Fruit fly (Drosophila melanogaster) whole organism, embryonic: Measurements from ENCODE around the gene CG10195.

Source experiments
- Bgb ChIP-seq: fragments of 200-800 bp; sonication (Bioruptor generic); IDR thresholded peaks from 2 replicates; pipeline ENCODE4 v1.3.6; 2022; ENCODE audit warnings: missing biosample characterization, missing genetic modification characterization; ENCODE audit not compliant: partially characterized antibody
- CG10959 ChIP-seq: fragments of 200-800 bp; sonication (Bioruptor generic); IDR thresholded peaks from 2 replicates; pipeline ENCODE4 v1.3.6; 2022; ENCODE audit warnings: missing biosample characterization, missing genetic modification characterization
- CG11247 ChIP-seq: fragments of 200-800 bp; sonication (Bioruptor generic); IDR thresholded peaks from 2 replicates; pipeline ENCODE4 v1.3.6; 2022; ENCODE audit warnings: missing biosample characterization, missing genetic modification characterization
- CG11723 ChIP-seq: fragments of 200-800 bp; sonication (Bioruptor generic); optimal IDR thresholded peaks from 2 replicates; lab custom pipeline; 2017; ENCODE audit warnings: missing biosample characterization, mild to moderate bottlenecking, missing genetic modification characterization
- CG13296 ChIP-seq: fragments of 200-800 bp; sonication (Bioruptor generic); optimal IDR thresholded peaks from 3 replicates; lab custom pipeline; 2018; ENCODE audit warnings: missing biosample characterization, mild to moderate bottlenecking, missing genetic modification characterization
- CG13424 ChIP-seq: fragments of 200-800 bp; sonication (Bioruptor generic); optimal IDR thresholded peaks from 2 replicates; lab custom pipeline; 2019; ENCODE audit warnings: missing biosample characterization, mild to moderate bottlenecking, missing genetic modification characterization, moderate library complexity
- CG14965 ChIP-seq: fragments of 200-800 bp; sonication (Bioruptor generic); optimal IDR thresholded peaks from 2 replicates; lab custom pipeline; 2016; ENCODE audit warnings: missing biosample characterization, missing genetic modification characterization, borderline replicate concordance
- CG16815 ChIP-seq: fragments of 200-800 bp; sonication (Bioruptor generic); optimal IDR thresholded peaks from 3 replicates; lab custom pipeline; 2017; ENCODE audit warnings: missing biosample characterization, mild to moderate bottlenecking, missing genetic modification characterization
- CG17568 ChIP-seq: fragments of 200-800 bp; sonication (Bioruptor generic); optimal IDR thresholded peaks from 2 replicates; lab custom pipeline; 2018; ENCODE audit warnings: missing biosample characterization, mild to moderate bottlenecking, missing genetic modification characterization, moderate library complexity
- CG18619 ChIP-seq: fragments of 200-800 bp; sonication (Bioruptor generic); optimal IDR thresholded peaks from 3 replicates; lab custom pipeline; 2017; ENCODE audit warnings: missing biosample characterization, mild to moderate bottlenecking, missing genetic modification characterization
- CG3281 ChIP-seq: fragments of 200-800 bp; sonication (Bioruptor generic); optimal IDR thresholded peaks from 3 replicates; lab custom pipeline; 2017; ENCODE audit warnings: missing biosample characterization, mild to moderate bottlenecking, missing genetic modification characterization
- CG33557 ChIP-seq: fragments of 200-800 bp; sonication (Bioruptor generic); optimal IDR thresholded peaks from 2 replicates; lab custom pipeline; 2019; ENCODE audit warnings: missing biosample characterization, mild to moderate bottlenecking, missing genetic modification characterization, moderate library complexity
- CG34376 ChIP-seq: fragments of 200-800 bp; sonication (Bioruptor generic); optimal IDR thresholded peaks from 2 replicates; lab custom pipeline; 2018; ENCODE audit warnings: missing biosample characterization, mild to moderate bottlenecking, missing genetic modification characterization
- CG4328 ChIP-seq: fragments of 200-800 bp; sonication (Bioruptor generic); optimal IDR thresholded peaks from 3 replicates; lab custom pipeline; 2017; ENCODE audit warnings: missing biosample characterization, missing genetic modification reagents, missing genetic modification characterization
- CG43689 ChIP-seq: fragments of 200-800 bp; sonication (Bioruptor generic); IDR thresholded peaks from 2 replicates; pipeline ENCODE4 v1.3.6; 2022; ENCODE audit warnings: missing biosample characterization, missing genetic modification characterization
- CG7745 ChIP-seq: fragments of 200-800 bp; sonication (Bioruptor generic); optimal IDR thresholded peaks from 2 replicates; lab custom pipeline; 2018; ENCODE audit warnings: missing biosample characterization, mild to moderate bottlenecking, missing genetic modification characterization, moderate library complexity
- CG8089 ChIP-seq: fragments of 200-800 bp; sonication (Bioruptor generic); optimal IDR thresholded peaks from 3 replicates; lab custom pipeline; 2016; ENCODE audit warnings: missing biosample characterization, missing genetic modification characterization
- CG8290 ChIP-seq, 3 experiments: fragments of 200-800 bp; sonication (Bioruptor generic); optimal IDR thresholded peaks; 2 replicates each; lab custom pipeline; 2016 to 2019; ENCODE audit warnings: missing biosample characterization in 3 of 3, missing genetic modification characterization in 3 of 3, mild to moderate bottlenecking in 2 of 3, moderate library complexity in 1 of 3
- CG8944 ChIP-seq: fragments of 200-800 bp; sonication (Bioruptor generic); optimal IDR thresholded peaks from 3 replicates; lab custom pipeline; 2016; ENCODE audit warnings: missing biosample characterization, missing genetic modification characterization
- D19A ChIP-seq: fragments of 200-800 bp; optimal IDR thresholded peaks from 3 replicates; lab custom pipeline; 2019; ENCODE audit warnings: missing biosample characterization, mild to moderate bottlenecking, missing genetic modification characterization, moderate library complexity
- HHEX ChIP-seq: fragments of 200-800 bp; sonication (Bioruptor generic); optimal IDR thresholded peaks from 3 replicates; lab custom pipeline; 2017; ENCODE audit warnings: missing biosample characterization, mild to moderate bottlenecking, missing genetic modification characterization, missing genetic modification reagents
- Hey ChIP-seq: fragments of 200-800 bp; sonication (Bioruptor generic); optimal IDR thresholded peaks from 3 replicates; lab custom pipeline; 2018; ENCODE audit warnings: missing biosample characterization, mild to moderate bottlenecking, missing genetic modification characterization
- Lhr ChIP-seq: fragments of 200-800 bp; sonication (Bioruptor generic); optimal IDR thresholded peaks from 3 replicates; lab custom pipeline; 2017; ENCODE audit warnings: mild to moderate bottlenecking, missing biosample characterization, missing genetic modification reagents, missing genetic modification characterization
- NC2α ChIP-seq: fragments of 200-800 bp; sonication (Bioruptor generic); optimal IDR thresholded peaks from 2 replicates; lab custom pipeline; 2016; ENCODE audit warnings: missing biosample characterization, missing genetic modification characterization
- Oaz ChIP-seq: fragments of 200-800 bp; sonication (Bioruptor generic); IDR thresholded peaks from 2 replicates; pipeline ENCODE4 v1.3.6; 2022; ENCODE audit warnings: missing biosample characterization, missing genetic modification characterization
- Sox100B ChIP-seq: fragments of 200-800 bp; sonication (Bioruptor generic); optimal IDR thresholded peaks from 3 replicates; lab custom pipeline; 2018; ENCODE audit warnings: missing biosample characterization, mild to moderate bottlenecking, missing genetic modification characterization
- Xbp1 ChIP-seq: fragments of 200-800 bp; sonication (Bioruptor generic); optimal IDR thresholded peaks from 3 replicates; lab custom pipeline; 2016; ENCODE audit warnings: missing biosample characterization, mild to moderate bottlenecking, missing genetic modification characterization
- ab ChIP-seq: fragments of 200-800 bp; sonication (Bioruptor generic); optimal IDR thresholded peaks from 2 replicates; lab custom pipeline; 2016; ENCODE audit warnings: missing biosample characterization, missing genetic modification characterization
- ara ChIP-seq: fragments of 200-800 bp; sonication (Bioruptor generic); IDR thresholded peaks from 2 replicates; pipeline ENCODE4 v1.3.6; 2022; ENCODE audit warnings: missing biosample characterization, missing genetic modification characterization
- dati ChIP-seq: fragments of 200-800 bp; sonication (Bioruptor generic); IDR thresholded peaks from 2 replicates; pipeline ENCODE4 v1.3.6; 2022; ENCODE audit warnings: missing biosample characterization, missing genetic modification characterization
- dm ChIP-seq: fragments of 200-800 bp; sonication (Bioruptor generic); optimal IDR thresholded peaks from 3 replicates; lab custom pipeline; 2016; ENCODE audit warnings: missing biosample characterization, missing genetic modification characterization
- en ChIP-seq: fragments of 200-800 bp; sonication (Bioruptor generic); optimal IDR thresholded peaks from 2 replicates; lab custom pipeline; 2016; ENCODE audit warnings: missing biosample characterization, missing genetic modification characterization
- h ChIP-seq: fragments of >200 bp; optimal IDR thresholded peaks from 2 replicates; lab custom pipeline; 2017
- ham ChIP-seq: fragments of 200-800 bp; sonication (Bioruptor generic); IDR thresholded peaks from 2 replicates; pipeline ENCODE4 v1.3.6; 2022; ENCODE audit warnings: missing biosample characterization, missing genetic modification characterization
- hb ChIP-seq: fragments of 200-800 bp; sonication (Bioruptor generic); IDR thresholded peaks from 3 replicates; pipeline ENCODE4 v1.3.6; 2022; ENCODE audit warnings: missing biosample characterization, missing genetic modification characterization; ENCODE audit not compliant: partially characterized antibody
- jigr1 ChIP-seq: fragments of 200-800 bp; sonication (Bioruptor generic); IDR thresholded peaks from 3 replicates; pipeline ENCODE4 v1.3.6; 2022; ENCODE audit warnings: missing biosample characterization, missing genetic modification characterization
- jumu ChIP-seq: fragments of 200-800 bp; sonication (Bioruptor generic); optimal IDR thresholded peaks from 3 replicates; lab custom pipeline; 2016; ENCODE audit warnings: missing biosample characterization, missing genetic modification characterization
- lab ChIP-seq: fragments of 200-800 bp; sonication (Bioruptor generic); optimal IDR thresholded peaks from 3 replicates; lab custom pipeline; 2017; ENCODE audit warnings: missing biosample characterization, missing genetic modification characterization, mild to moderate bottlenecking, moderate library complexity, missing genetic modification reagents
- lov ChIP-seq, 2 experiments: fragments of 200-800 bp in 1 of 2; fragments of >200 bp in 1 of 2; sonication (Bioruptor generic) in 1 of 2; IDR thresholded peaks in 1 of 2; optimal IDR thresholded peaks in 1 of 2; 2 replicates in 1 of 2; 3 replicates in 1 of 2; pipeline versions ENCODE4 v1.3.6 to Lab custom; 2017 to 2022; ENCODE audit warnings: missing biosample characterization in 1 of 2, missing genetic modification characterization in 1 of 2
- mld ChIP-seq: fragments of 200-800 bp; sonication (Bioruptor generic); IDR thresholded peaks from 3 replicates; pipeline ENCODE4 v1.3.6; 2022; ENCODE audit warnings: missing biosample characterization, missing genetic modification characterization; ENCODE audit not compliant: partially characterized antibody
- pan ChIP-seq, 4 experiments: fragments of >200 bp in 3 of 4; fragments of 200-800 bp in 1 of 4; sonication (Bioruptor generic) in 1 of 4; optimal IDR thresholded peaks in 3 of 4; IDR thresholded peaks in 1 of 4; 2 replicates each; pipeline versions ENCODE4 v1.3.6 to Lab custom; 2017 to 2022; ENCODE audit warnings: missing biosample characterization in 2 of 4, missing genetic modification characterization in 2 of 4, mixed read lengths in 1 of 4
- sim ChIP-seq: fragments of 200-800 bp; sonication (Bioruptor generic); IDR thresholded peaks from 2 replicates; pipeline ENCODE4 v1.3.6; 2022; ENCODE audit warnings: missing biosample characterization, missing genetic modification characterization
- sob ChIP-seq: fragments of 200-800 bp; sonication (Bioruptor generic); IDR thresholded peaks from 2 replicates; pipeline ENCODE4 v1.3.6; 2022; ENCODE audit warnings: missing biosample characterization, missing genetic modification characterization
- ssp ChIP-seq: fragments of 200-800 bp; sonication (Bioruptor generic); IDR thresholded peaks from 2 replicates; pipeline ENCODE4 v1.3.6; 2022; ENCODE audit warnings: missing biosample characterization, missing genetic modification characterization
- stc ChIP-seq: fragments of 200-800 bp; sonication (Bioruptor generic); IDR thresholded peaks from 2 replicates; pipeline ENCODE4 v1.3.6; 2022; ENCODE audit warnings: missing biosample characterization, missing genetic modification characterization
- tio ChIP-seq: fragments of 200-800 bp; sonication (Bioruptor generic); optimal IDR thresholded peaks from 2 replicates; lab custom pipeline; 2017; ENCODE audit warnings: missing biosample characterization, missing genetic modification characterization, inconsistent platforms
- tna ChIP-seq: fragments of 200-800 bp; sonication (Bioruptor generic); IDR thresholded peaks from 2 replicates; pipeline ENCODE4 v1.3.6; 2022; ENCODE audit warnings: missing biosample characterization, missing genetic modification characterization; ENCODE audit not compliant: partially characterized antibody

The CG10195 gene

DNA sequence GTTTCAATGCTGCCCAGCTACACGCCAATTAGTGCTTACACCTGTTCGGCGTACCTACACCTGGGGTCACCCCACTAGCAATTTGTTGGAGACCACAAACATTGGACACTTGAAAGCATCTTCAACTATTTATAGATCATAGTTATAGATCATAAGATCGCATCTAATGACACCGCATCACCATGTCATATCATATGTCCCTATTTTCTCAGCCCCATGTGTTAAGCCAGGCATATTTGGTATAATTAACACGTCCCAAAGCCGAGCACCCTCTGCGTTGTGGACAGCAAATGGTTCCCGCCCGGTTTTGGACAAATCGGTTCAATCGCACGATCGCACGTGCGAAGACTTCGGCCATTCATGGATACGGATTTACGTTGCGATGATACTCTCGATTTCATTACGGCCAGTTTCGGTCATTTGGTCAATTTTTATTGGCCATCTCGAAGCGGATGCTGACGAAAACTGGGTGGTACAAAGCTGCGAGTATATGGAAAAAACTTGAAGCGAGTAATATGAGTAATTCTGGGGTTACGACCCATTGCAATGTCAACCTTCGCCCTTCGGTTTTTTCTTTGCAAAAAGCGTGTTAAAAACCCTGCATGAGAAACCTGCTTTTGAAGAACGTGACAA lies 44.8 kb downstream of the CG10195 start (continued):
- peak; percentile 51 for TF ChIP-seq CG4328 (GFP tag; lab: Kevin White, UChicago)
- TF ChIP-seq stc (GFP tag; lab: Robert Waterston, UW), result peak; percentile 77
- peak; percentile 46 for TF ChIP-seq tio (GFP tag; lab: Kevin White, UChicago)
- peak; percentile 56 for TF ChIP-seq CG13296 (GFP tag; lab: Kevin White, UChicago)
- TF ChIP-seq h (lab: Kevin White, UChicago), result no peak
- peak; percentile 81 for TF ChIP-seq CG43689 (GFP tag; lab: Robert Waterston, UW)
- TF ChIP-seq CG11723 (GFP tag; lab: Kevin White, UChicago), result peak; percentile 79
- no peak for TF ChIP-seq CG14965
- peak; percentile 65 for TF ChIP-seq D19A
- TF ChIP-seq pan (optimal IDR thresholded peaks at IDR 0.05; lab: Kevin White, UChicago), result no peak
- peak in 1 of 2 experiments; percentile 82 for TF ChIP-seq pan (GFP tag; optimal IDR thresholded peaks at IDR 0.05 in 1 of 2, IDR thresholded peaks at IDR 0.05 in 1 of 2)
- 0 out of 3 replicates have a peak, but pooled peaks have one; percentile 52 for TF ChIP-seq jigr1 (GFP tag; lab: Robert Waterston, UW)
- TF ChIP-seq CG8944 (GFP tag; lab: Kevin White, UChicago), result peak; percentile 42
- TF ChIP-seq mld, result no peak
- TF ChIP-seq tna (GFP tag; lab: Robert Waterston, UW), result no peak
- no peak for TF ChIP-seq hb
- TF ChIP-seq ham (GFP tag; lab: Robert Waterston, UW), result no peak
- TF ChIP-seq NC2α (GFP tag; lab: Kevin White, UChicago), result peak; percentile 91
- peak; percentile 81 for TF ChIP-seq CG13424 (tag; lab: Kevin White, UChicago)
- peak; percentile 50; the same call in 1 of the 2 replicates for TF ChIP-seq ssp (GFP tag; lab: Robert Waterston, UW)
- peak; percentile 25 for TF ChIP-seq dm
- no peak; the same call in 1 of the 2 replicates for TF ChIP-seq dati (GFP tag; lab: Robert Waterston, UW)
- TF ChIP-seq CG17568 (GFP tag; lab: Kevin White, UChicago), result peak; percentile 53
- TF ChIP-seq CG10959 (GFP tag; lab: Robert Waterston, UW), result peak; percentile 44; the same call in 1 of the 2 replicates
- TF ChIP-seq CG8089 (GFP tag; lab: Kevin White, UChicago), result peak; percentile 54
- peak; percentile 62 for TF ChIP-seq CG8290 (GFP tag; optimal IDR thresholded peaks at IDR 0.05; lab: Kevin White, UChicago)
- peak in 1 of 2 experiments; percentile 98 for TF ChIP-seq CG8290 (tag; optimal IDR thresholded peaks at IDR 0.05; lab: Kevin White, UChicago)
- no peak for TF ChIP-seq sim (GFP tag; lab: Robert Waterston, UW)
- no peak for TF ChIP-seq CG7745
- peak; percentile 45 for TF ChIP-seq CG33557 (GFP tag; lab: Kevin White, UChicago)
- no peak for TF ChIP-seq Hey (tag; lab: Kevin White, UChicago)
- TF ChIP-seq sob, result peak; percentile 64
- TF ChIP-seq Sox100B (GFP tag; lab: Kevin White, UChicago), result peak; percentile 65
- TF ChIP-seq Lhr (GFP tag; lab: Kevin White, UChicago), result peak; percentile 57
- peak; percentile 53; the same call in 1 of the 2 replicates for TF ChIP-seq CG11247 (GFP tag; lab: Robert Waterston, UW)
- TF ChIP-seq CG16815 (GFP tag; lab: Kevin White, UChicago), result peak; percentile 46
- peak; percentile 93 for TF ChIP-seq en (GFP tag; lab: Kevin White, UChicago)
- TF ChIP-seq ara (GFP tag; lab: Robert Waterston, UW), result peak; percentile 52; the same call in 1 of the 2 replicates
- TF ChIP-seq ab, result peak; percentile 63
- no peak for TF ChIP-seq Bgb
- TF ChIP-seq CG18619, result peak; percentile 81
- peak; percentile 74 for TF ChIP-seq jumu
- 0 out of 2 replicates have a peak, but pooled peaks have one; percentile 34 for TF ChIP-seq Oaz (GFP tag; lab: Robert Waterston, UW)
- peak; percentile 75 for TF ChIP-seq HHEX
- TF ChIP-seq lab, result peak; percentile 87
- peak; percentile 65 for TF ChIP-seq CG3281 (GFP tag; lab: Kevin White, UChicago)
- TF ChIP-seq lov (optimal IDR thresholded peaks at IDR 0.05; lab: Kevin White, UChicago), result no peak
- TF ChIP-seq lov (GFP tag; IDR thresholded peaks at IDR 0.05; lab: Robert Waterston, UW), result peak; percentile 33; the same call in 1 of the 3 replicates
- no peak for TF ChIP-seq CG34376 (GFP tag; lab: Kevin White, UChicago)
- TF ChIP-seq Xbp1 (GFP tag; lab: Kevin White, UChicago), result peak; percentile 94
